Worm (Caenorhabditis elegans) whole organism, young adult: ENCODE measurements around the gene oac-37.

Experiments used
- C06A6.2 ChIP-seq: fragments of 200-800 bp; sonication (Bioruptor generic); conservative IDR thresholded peaks from 2 replicates; pipeline ENCODE4 v1.3.6; 2022; ENCODE audit warnings: missing genetic modification characterization, missing compliant biosample characterization
- D2030.7 ChIP-seq: fragments of 200-800 bp; sonication (Bioruptor generic); IDR thresholded peaks from 2 replicates; pipeline ENCODE4 v1.3.6; 2022; ENCODE audit warnings: missing genetic modification reagents, missing genetic modification characterization, missing compliant biosample characterization
- F22D6.2 ChIP-seq: sonication (generic microtip); optimal IDR thresholded peaks from 2 replicates; lab custom pipeline; 2016; ENCODE audit warnings: mild to moderate bottlenecking, missing genetic modification characterization, missing compliant biosample characterization
- F33H1.4 ChIP-seq: fragments of 200-800 bp; sonication (Bioruptor generic); IDR thresholded peaks from 2 replicates; pipeline ENCODE4 v1.3.6; 2022; ENCODE audit warnings: missing genetic modification reagents, missing genetic modification characterization, missing compliant biosample characterization
- F37B4.10 ChIP-seq: fragments of 200-800 bp; sonication (Bioruptor generic); IDR thresholded peaks from 2 replicates; pipeline ENCODE4 v1.3.6; 2022; ENCODE audit warnings: missing genetic modification characterization, missing compliant biosample characterization
- F39B2.1 ChIP-seq: fragments of 200-800 bp; sonication (Bioruptor generic); IDR thresholded peaks from 2 replicates; pipeline ENCODE4 v1.3.6; 2022; ENCODE audit warnings: missing genetic modification reagents, missing genetic modification characterization, missing compliant biosample characterization
- F52B5.7 ChIP-seq: sonication (generic microtip); optimal IDR thresholded peaks from 2 replicates; lab custom pipeline; 2016; ENCODE audit warnings: mild to moderate bottlenecking, missing genetic modification characterization, missing compliant biosample characterization
- K12H6.12 ChIP-seq: fragments of 200-800 bp; sonication (Bioruptor generic); optimal IDR thresholded peaks from 2 replicates; lab custom pipeline; 2018; ENCODE audit warnings: mild to moderate bottlenecking, missing genetic modification characterization, missing compliant biosample characterization
- T26A5.8 ChIP-seq: sonication (generic microtip); optimal IDR thresholded peaks from 2 replicates; lab custom pipeline; 2016; ENCODE audit warnings: missing genetic modification characterization, missing compliant biosample characterization
- Y56A3A.18 ChIP-seq: fragments of 200-800 bp; sonication (Bioruptor generic); IDR thresholded peaks from 2 replicates; pipeline ENCODE4 v1.3.6; 2022; ENCODE audit warnings: missing genetic modification reagents, missing genetic modification characterization, missing compliant biosample characterization
- Y67H2A.10 ChIP-seq: fragments of 200-800 bp; sonication (Bioruptor generic); conservative IDR thresholded peaks from 2 replicates; pipeline ENCODE4 v1.3.6; 2022; ENCODE audit warnings: missing genetic modification reagents, missing genetic modification characterization, missing compliant biosample characterization
- Y95B8A.8 ChIP-seq: fragments of 200-800 bp; sonication (Bioruptor generic); IDR thresholded peaks from 2 replicates; pipeline ENCODE4 v1.3.6; 2022; ENCODE audit warnings: missing genetic modification reagents, missing genetic modification characterization, missing compliant biosample characterization
- akir-1 ChIP-seq: fragments of 200-800 bp; sonication (Bioruptor generic); optimal IDR thresholded peaks from 2 replicates; lab custom pipeline; 2018; ENCODE audit warnings: mild to moderate bottlenecking, missing genetic modification characterization, moderate library complexity, missing compliant biosample characterization
- aptf-3 ChIP-seq: fragments of 200-800 bp; sonication (Bioruptor generic); IDR thresholded peaks from 2 replicates; pipeline ENCODE4 v1.3.6; 2022; ENCODE audit warnings: missing genetic modification characterization, missing compliant biosample characterization
- atf-7 ChIP-seq: sonication (generic microtip); optimal IDR thresholded peaks from 2 replicates; lab custom pipeline; 2017; ENCODE audit warnings: mild to moderate bottlenecking, missing genetic modification characterization, missing compliant biosample characterization
- attf-5 ChIP-seq: fragments of 200-800 bp; sonication (Bioruptor generic); optimal IDR thresholded peaks from 2 replicates; lab custom pipeline; 2018; ENCODE audit warnings: mild to moderate bottlenecking, missing genetic modification characterization, missing compliant biosample characterization
- attf-6 ChIP-seq: fragments of 200-800 bp; sonication (Bioruptor generic); IDR thresholded peaks from 2 replicates; pipeline ENCODE4 v1.3.6; 2022; ENCODE audit warnings: missing genetic modification reagents, missing genetic modification characterization, missing compliant biosample characterization
- bed-2 ChIP-seq: fragments of 200-800 bp; sonication (Bioruptor generic); IDR thresholded peaks from 2 replicates; pipeline ENCODE4 v1.3.6; 2022; ENCODE audit warnings: missing genetic modification reagents, missing genetic modification characterization, missing compliant biosample characterization
- cebp-1 ChIP-seq, 2 experiments: fragments of 200-800 bp in 1 of 2; sonication (Bioruptor generic) in 1 of 2; sonication (generic microtip) in 1 of 2; IDR thresholded peaks in 1 of 2; optimal IDR thresholded peaks in 1 of 2; 2 replicates each; pipeline versions ENCODE4 v1.3.6 to Lab custom; 2017 to 2022; ENCODE audit warnings: missing compliant biosample characterization in 2 of 2, missing genetic modification characterization in 2 of 2, mild to moderate bottlenecking in 1 of 2, missing genetic modification reagents in 1 of 2, moderate library complexity in 1 of 2
- ceh-27 ChIP-seq: fragments of 200-800 bp; sonication (Bioruptor generic); optimal IDR thresholded peaks from 2 replicates; lab custom pipeline; 2018; ENCODE audit warnings: mild to moderate bottlenecking, missing genetic modification characterization, moderate library complexity, missing compliant biosample characterization
- ceh-40 ChIP-seq: fragments of 200-800 bp; sonication (Bioruptor generic); IDR thresholded peaks from 2 replicates; pipeline ENCODE4 v1.3.6; 2022; ENCODE audit warnings: missing genetic modification characterization, missing compliant biosample characterization
- dpff-1 ChIP-seq: sonication (generic microtip); optimal IDR thresholded peaks from 2 replicates; lab custom pipeline; 2017; ENCODE audit warnings: mild to moderate bottlenecking, missing genetic modification characterization, missing compliant biosample characterization
- efl-1 ChIP-seq: fragments of 150-350 bp; optimal IDR thresholded peaks from 2 replicates; lab custom pipeline; 2014; ENCODE audit warnings: missing biosample characterization, missing genetic modification reagents, missing genetic modification characterization
- egrh-3 ChIP-seq: fragments of 200-800 bp; sonication (Bioruptor generic); IDR thresholded peaks from 2 replicates; pipeline ENCODE4 v1.3.6; 2022; ENCODE audit warnings: missing genetic modification reagents, missing genetic modification characterization, missing compliant biosample characterization
- fkh-3 ChIP-seq: sonication (generic microtip); optimal IDR thresholded peaks from 2 replicates; lab custom pipeline; 2016; ENCODE audit warnings: mild to moderate bottlenecking, missing genetic modification characterization, missing compliant biosample characterization
- hrde-1 ChIP-seq: sonication (generic microtip); optimal IDR thresholded peaks from 2 replicates; lab custom pipeline; 2016; ENCODE audit warnings: missing genetic modification characterization, mild to moderate bottlenecking, missing compliant biosample characterization, moderate library complexity, missing genotype, missing genetic modification reagents, borderline replicate concordance
- hsf-1 ChIP-seq: fragments of 200-800 bp; sonication (Bioruptor generic); IDR thresholded peaks from 2 replicates; pipeline ENCODE4 v1.3.6; 2022; ENCODE audit warnings: missing genetic modification reagents, missing genetic modification characterization, missing compliant biosample characterization
- lag-1 ChIP-seq: fragments of 200-800 bp; sonication (Bioruptor generic); IDR thresholded peaks from 2 replicates; pipeline ENCODE4 v1.3.6; 2022; ENCODE audit warnings: missing genetic modification reagents, missing genetic modification characterization, missing compliant biosample characterization
- let-526 ChIP-seq: fragments of 200-800 bp; sonication (Bioruptor generic); IDR thresholded peaks from 2 replicates; pipeline ENCODE4 v1.3.6; 2022; ENCODE audit warnings: missing genetic modification reagents, missing genetic modification characterization, missing compliant biosample characterization
- let-607 ChIP-seq, 2 experiments: fragments of 200-800 bp in 1 of 2; sonication (Bioruptor generic) in 1 of 2; sonication (generic microtip) in 1 of 2; optimal IDR thresholded peaks; 2 replicates each; lab custom pipeline; 2016 to 2018; ENCODE audit warnings: mild to moderate bottlenecking in 2 of 2, missing compliant biosample characterization in 2 of 2, missing genetic modification characterization in 2 of 2, moderate library complexity in 2 of 2, missing genotype in 1 of 2
- lin-35 ChIP-seq, 3 experiments: fragments of 150-350 bp in 2 of 3; sonication (generic microtip) in 1 of 3; optimal IDR thresholded peaks; 2 replicates each; lab custom pipeline; 2014 to 2018; ENCODE audit warnings: missing biosample characterization in 3 of 3, missing genetic modification characterization in 3 of 3, missing genetic modification reagents in 3 of 3
- lsy-27 ChIP-seq: sonication (generic microtip); optimal IDR thresholded peaks from 2 replicates; lab custom pipeline; 2017; ENCODE audit warnings: missing genetic modification characterization, mild to moderate bottlenecking, missing compliant biosample characterization, antibody characterized with exemption, missing genotype, borderline replicate concordance; ENCODE audit not compliant: insufficient read depth
- madf-10 ChIP-seq: sonication (generic microtip); optimal IDR thresholded peaks from 2 replicates; lab custom pipeline; 2016; ENCODE audit warnings: mild to moderate bottlenecking, missing genetic modification characterization, missing compliant biosample characterization
- madf-8 ChIP-seq: fragments of 200-800 bp; sonication (Bioruptor generic); conservative IDR thresholded peaks from 2 replicates; pipeline ENCODE4 v1.3.6; 2022; ENCODE audit warnings: missing genetic modification reagents, missing genetic modification characterization, missing compliant biosample characterization
- mcd-1 ChIP-seq: fragments of 200-800 bp; sonication (Bioruptor generic); IDR thresholded peaks from 2 replicates; pipeline ENCODE4 v1.3.6; 2022; ENCODE audit warnings: missing genetic modification reagents, missing genetic modification characterization, missing compliant biosample characterization
- nfya-2 ChIP-seq: fragments of 200-800 bp; sonication (Bioruptor generic); IDR thresholded peaks from 2 replicates; pipeline ENCODE4 v1.3.6; 2022; ENCODE audit warnings: missing genetic modification reagents, missing genetic modification characterization, missing compliant biosample characterization
- nhr-179 ChIP-seq: sonication (generic microtip); optimal IDR thresholded peaks from 2 replicates; lab custom pipeline; 2016; ENCODE audit warnings: mild to moderate bottlenecking, missing genetic modification characterization, missing compliant biosample characterization
- nhr-80 ChIP-seq: sonication (generic microtip); optimal IDR thresholded peaks from 2 replicates; lab custom pipeline; 2016; ENCODE audit warnings: missing genetic modification characterization, missing compliant biosample characterization
- nhr-90 ChIP-seq: sonication (generic microtip); optimal IDR thresholded peaks from 2 replicates; lab custom pipeline; 2016; ENCODE audit warnings: missing genotype, mild to moderate bottlenecking, missing genetic modification characterization, missing compliant biosample characterization
- repo-1 ChIP-seq: sonication (generic microtip); optimal IDR thresholded peaks from 2 replicates; lab custom pipeline; 2017; ENCODE audit warnings: mild to moderate bottlenecking, missing genetic modification characterization, missing compliant biosample characterization
- sea-2 ChIP-seq: fragments of 200-800 bp; sonication (Bioruptor generic); IDR thresholded peaks from 2 replicates; pipeline ENCODE4 v1.3.6; 2022; ENCODE audit warnings: missing genetic modification characterization, missing compliant biosample characterization
- snpc-4 ChIP-seq, 5 experiments: fragments of 150-350 bp in 1 of 5; sonication (generic microtip) in 4 of 5; optimal IDR thresholded peaks; 2 replicates each; lab custom pipeline; 2014 to 2018; ENCODE audit warnings: missing genetic modification characterization in 5 of 5, missing biosample characterization in 3 of 5, antibody characterized with exemption in 2 of 5, mild to moderate bottlenecking in 2 of 5, missing compliant biosample characterization in 2 of 5, missing genotype in 2 of 5, moderate library complexity in 2 of 5, missing genetic modification reagents in 1 of 5
- tbp1 ChIP-seq: fragments of 200-800 bp; sonication (Bioruptor generic); optimal IDR thresholded peaks from 2 replicates; lab custom pipeline; 2018; ENCODE audit warnings: mild to moderate bottlenecking, missing genetic modification characterization, missing compliant biosample characterization
- unc-130 ChIP-seq: sonication (generic microtip); optimal IDR thresholded peaks from 2 replicates; lab custom pipeline; 2016; ENCODE audit warnings: missing genetic modification reagents, missing genetic modification characterization, missing compliant biosample characterization
- zim-3 ChIP-seq: sonication (generic microtip); optimal IDR thresholded peaks from 2 replicates; lab custom pipeline; 2017; ENCODE audit warnings: mild to moderate bottlenecking, missing genetic modification characterization, moderate library complexity, missing compliant biosample characterization
- ztf-26 ChIP-seq: sonication (generic microtip); optimal IDR thresholded peaks from 2 replicates; lab custom pipeline; 2017; ENCODE audit warnings: missing genetic modification characterization, missing compliant biosample characterization

The oac-37 gene

DNA sequence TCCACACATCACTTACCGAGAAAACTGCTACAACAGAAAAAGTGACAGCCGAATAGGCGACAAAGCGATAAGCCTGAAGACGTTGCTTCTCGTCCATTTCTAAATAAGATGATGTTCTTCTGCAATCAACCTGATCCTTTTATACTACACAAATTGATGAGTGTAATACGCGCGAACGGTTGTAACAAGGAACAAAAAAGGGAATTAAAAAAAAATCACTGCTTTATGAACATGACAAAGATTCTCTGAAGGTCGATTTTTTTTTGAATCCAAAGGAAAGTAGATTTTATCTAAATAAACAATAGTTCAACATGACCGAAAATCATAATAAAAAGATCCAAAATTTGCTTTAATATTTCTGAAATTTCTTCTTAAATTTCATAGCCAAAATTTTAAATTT lies 46.4 kb upstream of the oac-37 start, which contains the start of gene col-133:
col-133 (minus strand) TSS at position 101 of the 400 bp plus-strand sequence.
- TF ChIP-seq unc-130 (no peak), C06A6.2 (GFP tag; lab: Robert Waterston, UW) (no peak), sea-2 (GFP tag; lab: Robert Waterston, UW) (no peak), F52B5.7 (tag; lab: Kevin White, UChicago) (no peak), T26A5.8 (tag; lab: Kevin White, UChicago) (no peak), attf-5 (GFP tag; lab: Kevin White, UChicago) (no peak), let-526 (GFP tag; lab: Robert Waterston, UW) (no peak), attf-6 (no peak), madf-10 (tag; lab: Kevin White, UChicago) (no peak), F33H1.4 (GFP tag; lab: Robert Waterston, UW) (no peak), Y67H2A.10 (GFP tag; lab: Robert Waterston, UW) (no peak), aptf-3 (no peak), fkh-3 (tag; lab: Kevin White, UChicago) (no peak)

DNA sequence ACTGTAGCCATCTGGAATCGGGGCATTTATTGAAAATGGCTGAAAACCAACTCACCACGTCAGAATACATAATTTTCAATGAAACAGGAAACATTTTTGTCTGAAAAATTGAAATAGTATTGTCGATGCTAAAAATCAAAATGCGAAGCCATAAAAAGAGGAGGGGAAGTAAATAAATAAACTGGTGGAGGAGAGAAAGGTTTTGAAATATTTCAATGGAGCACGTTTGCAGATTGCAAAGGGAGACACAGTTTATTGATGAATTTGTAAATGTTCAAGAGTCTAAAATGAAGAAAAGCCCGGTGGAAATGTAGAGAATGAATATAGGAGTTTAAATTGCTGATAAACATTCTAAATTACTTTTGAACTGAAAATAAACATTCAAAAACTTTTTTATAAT lies 42.6 kb upstream of the oac-37 start, which contains the start of gene F52B11.5:
F52B11.5 (minus strand) TSS at position 178 of the 400 bp plus-strand sequence.
- TF ChIP-seq efl-1 (GFP tag; lab: Kevin White, UChicago): no peak
- TF ChIP-seq ceh-40 (GFP tag; lab: Robert Waterston, UW): no peak
- TF ChIP-seq Y56A3A.18 (GFP tag; lab: Robert Waterston, UW): no peak
- TF ChIP-seq madf-8 (GFP tag; lab: Robert Waterston, UW): no peak
- TF ChIP-seq Y95B8A.8 (GFP tag; lab: Robert Waterston, UW): no peak
- TF ChIP-seq D2030.7: no peak
- TF ChIP-seq nhr-80 (tag; lab: Kevin White, UChicago): peak; percentile 19
- no peak for TF ChIP-seq lin-35 (GFP tag; optimal IDR thresholded peaks at IDR 0.05; lab: Kevin White, UChicago)
- TF ChIP-seq F39B2.1 (GFP tag; lab: Robert Waterston, UW): no peak
- 0 out of 2 replicates have a peak, but pooled peaks have one; percentile 22 for TF ChIP-seq cebp-1 (GFP tag; IDR thresholded peaks at IDR 0.05; lab: Robert Waterston, UW)
- TF ChIP-seq cebp-1 (tag; optimal IDR thresholded peaks at IDR 0.05; lab: Kevin White, UChicago): no peak
- TF ChIP-seq attf-5 (GFP tag; lab: Kevin White, UChicago): peak; percentile 24
- TF ChIP-seq nhr-179: no peak
- TF ChIP-seq K12H6.12: no peak
- no peak for TF ChIP-seq lsy-27
- TF ChIP-seq mcd-1 (GFP tag; lab: Robert Waterston, UW): peak; percentile 19; the same call in 1 of the 2 replicates
- TF ChIP-seq akir-1 (GFP tag; lab: Kevin White, UChicago): no peak
- TF ChIP-seq tbp1: no peak
- TF ChIP-seq snpc-4 (GFP tag; optimal IDR thresholded peaks at IDR 0.05; lab: Kevin White, UChicago): no peak
- TF ChIP-seq snpc-4 (tag; optimal IDR thresholded peaks at IDR 0.05; lab: Kevin White, UChicago): peak in 1 of 4 experiments; percentile 45
- no peak for TF ChIP-seq nfya-2 (GFP tag; lab: Robert Waterston, UW)
- no peak for TF ChIP-seq egrh-3 (GFP tag; lab: Robert Waterston, UW)

DNA sequence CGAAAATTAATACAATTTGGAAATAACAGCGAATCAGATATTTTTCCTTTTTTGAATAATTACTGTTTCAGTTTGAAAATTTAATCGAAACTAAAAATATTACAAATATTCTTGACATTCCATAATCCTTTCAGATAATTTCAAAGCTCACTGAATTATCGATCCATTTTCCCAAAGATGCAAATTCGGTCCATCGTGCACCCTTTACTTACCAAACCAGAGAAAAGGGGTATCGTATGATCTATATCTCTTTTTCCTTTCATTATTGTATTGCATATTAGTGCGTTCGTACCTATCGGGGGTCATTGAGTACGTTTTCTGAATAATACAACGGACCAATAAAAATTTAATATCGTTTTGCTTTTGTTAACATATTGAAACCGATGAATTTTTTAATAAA lies 40.9 kb upstream of the oac-37 start:
- TF ChIP-seq lag-1: no peak
- no peak for TF ChIP-seq hrde-1 (tag; lab: Kevin White, UChicago)
- no peak for TF ChIP-seq zim-3
- no peak for TF ChIP-seq repo-1 (tag; lab: Kevin White, UChicago)
- TF ChIP-seq attf-5 (GFP tag; lab: Kevin White, UChicago): no peak
- no peak for TF ChIP-seq hsf-1 (GFP tag; lab: Robert Waterston, UW)
- no peak for TF ChIP-seq let-607 (tag; optimal IDR thresholded peaks at IDR 0.05; lab: Kevin White, UChicago)
- TF ChIP-seq dpff-1 (tag; lab: Kevin White, UChicago): no peak
- no peak for TF ChIP-seq atf-7 (tag; lab: Kevin White, UChicago)
- TF ChIP-seq nhr-90 (tag; lab: Kevin White, UChicago): no peak
- TF ChIP-seq bed-2: no peak
- TF ChIP-seq ceh-27: no peak
- TF ChIP-seq tbp1: no peak
- no peak for TF ChIP-seq akir-1 (GFP tag; lab: Kevin White, UChicago)
- no peak for TF ChIP-seq nhr-179
- no peak for TF ChIP-seq F22D6.2 (tag; lab: Kevin White, UChicago)
- TF ChIP-seq ztf-26 (tag; lab: Kevin White, UChicago): no peak
- no peak for TF ChIP-seq F37B4.10 (GFP tag; lab: Robert Waterston, UW)
- no peak for TF ChIP-seq Y67H2A.10 (GFP tag; lab: Robert Waterston, UW)
